Fruit fly (Drosophila melanogaster): ENCODE measurements around the gene Or33c.

Gene Or33c

DNA sequence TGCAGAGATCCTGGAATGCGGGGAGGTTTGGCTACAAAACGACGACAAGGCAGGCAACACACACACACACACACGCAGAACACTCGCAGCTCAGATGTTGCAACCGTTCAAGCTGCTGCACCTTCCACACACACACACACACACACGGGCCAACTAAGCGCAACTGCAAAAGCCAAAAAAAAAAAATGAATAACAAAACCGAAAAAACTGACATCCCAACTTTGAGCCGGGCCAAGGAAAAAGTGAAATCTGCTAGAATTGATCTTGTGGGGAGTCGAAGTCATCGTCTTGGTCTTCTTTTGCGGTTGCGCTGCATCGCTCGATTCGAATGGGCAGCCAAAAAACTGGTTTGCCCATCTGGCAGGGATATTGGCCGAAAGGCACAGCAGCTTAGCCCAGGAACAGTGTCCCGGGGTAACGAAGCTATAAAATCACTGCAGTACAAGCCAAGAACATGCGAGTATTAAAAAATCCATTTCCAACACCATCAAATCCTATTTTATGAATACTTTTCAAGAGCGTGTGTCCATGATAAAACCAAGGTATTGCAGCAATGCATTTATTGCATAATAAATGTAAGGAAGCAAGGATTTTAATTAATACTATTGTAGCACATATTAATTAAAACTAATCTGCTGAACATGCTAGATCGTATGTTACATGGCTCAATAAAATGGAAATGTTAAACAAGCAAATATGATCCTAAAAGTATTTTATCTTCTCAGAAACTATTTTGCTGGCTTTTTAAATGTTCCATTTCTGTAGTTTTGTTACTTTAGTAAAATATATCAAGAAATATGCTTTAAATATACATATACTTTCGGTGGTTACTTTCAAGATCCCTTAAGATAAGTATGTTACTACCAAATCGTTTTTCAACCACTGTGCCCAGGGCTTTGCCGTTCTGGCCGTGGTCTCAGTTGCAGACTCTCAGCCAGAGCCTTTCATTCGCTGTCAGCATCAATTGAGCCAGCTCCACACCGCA lies 28.1 kb downstream of the Or33c start:
- TF ChIP-seq CG10631 (GFP tag; optimal IDR thresholded peaks at IDR 0.05) (peak; percentile 74), Eip93F (GFP tag; optimal IDR thresholded peaks at IDR 0.05) (no peak), CG3919 (GFP tag; optimal IDR thresholded peaks at IDR 0.05) (peak; percentile 7), topi (GFP tag; optimal IDR thresholded peaks at IDR 0.05) (peak; percentile 65), CG4318 (GFP tag; optimal IDR thresholded peaks at IDR 0.05) (no peak), pdm3 (GFP tag; optimal IDR thresholded peaks at IDR 0.05) (peak; percentile 15), CG8119 (GFP tag; IDR thresholded peaks at IDR 0.05) (no peak), Sox14 (GFP tag; optimal IDR thresholded peaks at IDR 0.05) (peak; percentile 42), vri (GFP tag; optimal IDR thresholded peaks at IDR 0.05) (no peak), Hr39 (GFP tag; optimal IDR thresholded peaks at IDR 0.05) (peak; percentile 58), achi (GFP tag; optimal IDR thresholded peaks at IDR 0.05) (peak; percentile 40), CG15336 (GFP tag; IDR thresholded peaks at IDR 0.05) (no peak), CG11902 (GFP tag; optimal IDR thresholded peaks at IDR 0.05) (no peak), fd59A (GFP tag; optimal IDR thresholded peaks at IDR 0.05) (peak; percentile 67), CG34406 (GFP tag; optimal IDR thresholded peaks at IDR 0.05) (peak; percentile 26), Sox102F (GFP tag; optimal IDR thresholded peaks at IDR 0.05) (peak; percentile 27), CG6792 (GFP tag; optimal IDR thresholded peaks at IDR 0.05) (peak; percentile 20), Sox15 (GFP tag; optimal IDR thresholded peaks at IDR 0.05) (no peak), Ets96B (tag; optimal IDR thresholded peaks at IDR 0.05) (no peak), CG10669 (GFP tag; optimal IDR thresholded peaks at IDR 0.05) (no peak), CG9139 (GFP tag; optimal IDR thresholded peaks at IDR 0.05) (no peak), Ets21C (GFP tag; optimal IDR thresholded peaks at IDR 0.05) (peak; percentile 37), dsx (GFP tag; optimal IDR thresholded peaks at IDR 0.05; ENCODE audit: poor library complexity, severe bottlenecking) (no peak), net (GFP tag; optimal IDR thresholded peaks at IDR 0.05) (no peak), cyc (GFP tag; optimal IDR thresholded peaks at IDR 0.05) (no peak), salr (GFP tag; optimal IDR thresholded peaks at IDR 0.05) (peak in 1 of 2 experiments; percentile 5), Blimp-1 (GFP tag; optimal IDR thresholded peaks at IDR 0.05) (peak; percentile 84), CG8319 (GFP tag; optimal IDR thresholded peaks at IDR 0.05) (no peak), svp (GFP tag) (peak; percentile 85), Hr4 (GFP tag; optimal IDR thresholded peaks at IDR 0.05) (peak; percentile 21), CG32006 (GFP tag; optimal IDR thresholded peaks at IDR 0.05) (peak; percentile 48), CG6854 (GFP tag; optimal IDR thresholded peaks at IDR 0.05) (peak; percentile 9), Eip75B (GFP tag; optimal IDR thresholded peaks at IDR 0.05) (peak; percentile 57), Met (GFP tag; optimal IDR thresholded peaks at IDR 0.05) (peak; percentile 54), CG11762 (GFP tag; optimal IDR thresholded peaks at IDR 0.05; ENCODE audit: insufficient read depth) (no peak), CG31627 (GFP tag; optimal IDR thresholded peaks at IDR 0.05) (peak; percentile 31), OdsH (GFP tag; optimal IDR thresholded peaks at IDR 0.05) (peak; percentile 26), CG1621 (tag; optimal IDR thresholded peaks at IDR 0.05) (no peak), CG7368 (GFP tag; optimal IDR thresholded peaks at IDR 0.05) (no peak), acj6 (GFP tag; optimal IDR thresholded peaks at IDR 0.05) (peak; percentile 55), fd85E (GFP tag; optimal IDR thresholded peaks at IDR 0.05) (no peak), fkh (GFP tag; optimal IDR thresholded peaks at IDR 0.05) (no peak), esn (GFP tag; optimal IDR thresholded peaks at IDR 0.05) (peak; percentile 77), Hr38 (GFP tag; optimal IDR thresholded peaks at IDR 0.05) (no peak), CG6808 (GFP tag; optimal IDR thresholded peaks at IDR 0.05) (peak; percentile 62), CG6276 (GFP tag; optimal IDR thresholded peaks at IDR 0.05) (peak; percentile 14), dac (GFP tag; optimal IDR thresholded peaks at IDR 0.05) (no peak), CG16779 (tag; optimal IDR thresholded peaks at IDR 0.05) (no peak), Smox (GFP tag; optimal IDR thresholded peaks at IDR 0.05) (peak; percentile 48), Eip78C (GFP tag) (peak; percentile 83)

Data from whole organism, prepupa.